Worm (Caenorhabditis elegans) whole organism, early embryonic: Measurements from ENCODE around the gene srh-23.

Experiments used
- B0310.2 ChIP-seq: sonication (generic microtip); optimal IDR thresholded peaks from 2 replicates; lab custom pipeline; 2016; ENCODE audit warnings: mild to moderate bottlenecking, missing genetic modification characterization, missing compliant biosample characterization
- F13C5.2 ChIP-seq: sonication (generic microtip); optimal IDR thresholded peaks from 2 replicates; lab custom pipeline; 2017; ENCODE audit warnings: mild to moderate bottlenecking, missing genetic modification characterization, inconsistent platforms, missing compliant biosample characterization
- aly-1 ChIP-seq: sonication (generic microtip); optimal IDR thresholded peaks from 2 replicates; lab custom pipeline; 2016; ENCODE audit warnings: missing genetic modification characterization, missing compliant biosample characterization
- ama-1 ChIP-seq: fragments of 150-350 bp; optimal IDR thresholded peaks from 2 replicates; lab custom pipeline; 2014
- ceh-13 ChIP-seq: fragments of 200-800 bp; sonication (Bioruptor generic); optimal IDR thresholded peaks from 2 replicates; lab custom pipeline; 2018; ENCODE audit warnings: mild to moderate bottlenecking, missing genetic modification characterization, missing compliant biosample characterization
- ceh-36 ChIP-seq: sonication (generic microtip); optimal IDR thresholded peaks from 2 replicates; lab custom pipeline; 2016; ENCODE audit warnings: missing genetic modification characterization, inconsistent platforms, missing compliant biosample characterization
- ets-7 ChIP-seq: sonication (generic microtip); optimal IDR thresholded peaks from 2 replicates; lab custom pipeline; 2016; ENCODE audit warnings: missing genotype, missing genetic modification characterization, missing compliant biosample characterization
- flt-1 ChIP-seq: fragments of 200-800 bp; sonication (Bioruptor generic); IDR thresholded peaks from 2 replicates; pipeline ENCODE4 v1.3.6; 2022; ENCODE audit warnings: missing genetic modification characterization, missing compliant biosample characterization
- hmbx-1 ChIP-seq: sonication (generic microtip); optimal IDR thresholded peaks from 2 replicates; lab custom pipeline; 2016; ENCODE audit warnings: mild to moderate bottlenecking, missing genetic modification characterization, missing compliant biosample characterization
- hmg-4 ChIP-seq: fragments of 200-800 bp; sonication (Bioruptor generic); optimal IDR thresholded peaks from 2 replicates; lab custom pipeline; 2018; ENCODE audit warnings: mild to moderate bottlenecking, missing genetic modification characterization, missing compliant biosample characterization
- hnd-1 ChIP-seq: sonication (generic microtip); optimal IDR thresholded peaks from 2 replicates; lab custom pipeline; 2016; ENCODE audit warnings: missing genetic modification characterization, missing compliant biosample characterization
- pes-1 ChIP-seq: fragments of 200-800 bp; sonication (Bioruptor generic); IDR thresholded peaks from 2 replicates; pipeline ENCODE4 v1.3.6; 2022; ENCODE audit warnings: missing genetic modification reagents, missing genetic modification characterization, missing compliant biosample characterization
- scrt-1 ChIP-seq: fragments of 200-800 bp; sonication (Bioruptor generic); IDR thresholded peaks from 2 replicates; pipeline ENCODE4 v1.3.6; 2022; ENCODE audit warnings: missing genetic modification characterization, missing compliant biosample characterization
- sea-1 ChIP-seq: fragments of 200-800 bp; sonication (Bioruptor generic); conservative IDR thresholded peaks from 2 replicates; pipeline ENCODE4 v1.3.6; 2022; ENCODE audit warnings: missing genetic modification characterization, missing compliant biosample characterization
- tbx-11 ChIP-seq: fragments of 200-800 bp; sonication (Bioruptor generic); IDR thresholded peaks from 2 replicates; pipeline ENCODE4 v1.3.6; 2022; ENCODE audit warnings: missing genetic modification characterization, missing compliant biosample characterization
- tbx-37 ChIP-seq: fragments of 200-800 bp; sonication (Bioruptor generic); conservative IDR thresholded peaks from 2 replicates; pipeline ENCODE4 v1.3.6; 2022; ENCODE audit warnings: missing genetic modification reagents, missing genetic modification characterization, missing compliant biosample characterization
- tra-4 ChIP-seq: sonication (generic microtip); optimal IDR thresholded peaks from 2 replicates; lab custom pipeline; 2017; ENCODE audit warnings: missing genetic modification characterization, missing compliant biosample characterization

srh-23 gene

DNA sequence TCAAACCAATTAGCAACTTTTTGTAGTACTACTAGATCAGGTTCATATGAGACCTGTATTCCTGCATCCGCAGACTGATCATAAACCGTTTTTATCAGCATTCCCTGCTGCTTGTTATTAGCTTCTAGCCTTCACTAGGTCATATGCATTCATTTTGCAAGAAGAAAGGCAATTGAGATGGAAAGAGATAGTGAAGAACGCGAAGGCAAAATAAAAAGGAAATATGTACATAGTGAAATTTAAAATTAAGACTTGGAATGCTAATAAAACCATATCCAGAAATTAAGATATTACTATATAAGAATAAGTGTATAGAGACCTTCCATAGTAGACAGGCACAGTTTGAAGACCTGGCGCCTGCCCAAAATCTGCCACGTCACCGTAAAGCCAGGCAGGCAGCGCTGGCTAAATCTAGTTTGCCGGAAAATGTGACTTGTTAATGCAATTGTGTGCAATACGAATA is at the start of gene srh-23, which contains the start of gene C02E7.8:
Gene srh-23 (plus strand): TSS at position 413 of the 463 bp plus-strand sequence.
Gene C02E7.8 (minus strand): TSS at position 101 of the 463 bp plus-strand sequence.
- TF ChIP-seq F13C5.2 (no peak), pes-1 (GFP tag; lab: Robert Waterston, UW) (no peak), hmbx-1 (tag; lab: Kevin White, UChicago) (no peak), tra-4 (tag; lab: Kevin White, UChicago) (no peak), hnd-1 (tag; lab: Kevin White, UChicago) (no peak), tbx-37 (no peak), ama-1 (lab: Kevin White, UChicago) (no peak), aly-1 (tag; lab: Kevin White, UChicago) (no peak), sea-1 (GFP tag; lab: Robert Waterston, UW) (no peak), B0310.2 (tag; lab: Kevin White, UChicago) (no peak), ets-7 (tag; lab: Kevin White, UChicago) (no peak), hmg-4 (no peak)

DNA sequence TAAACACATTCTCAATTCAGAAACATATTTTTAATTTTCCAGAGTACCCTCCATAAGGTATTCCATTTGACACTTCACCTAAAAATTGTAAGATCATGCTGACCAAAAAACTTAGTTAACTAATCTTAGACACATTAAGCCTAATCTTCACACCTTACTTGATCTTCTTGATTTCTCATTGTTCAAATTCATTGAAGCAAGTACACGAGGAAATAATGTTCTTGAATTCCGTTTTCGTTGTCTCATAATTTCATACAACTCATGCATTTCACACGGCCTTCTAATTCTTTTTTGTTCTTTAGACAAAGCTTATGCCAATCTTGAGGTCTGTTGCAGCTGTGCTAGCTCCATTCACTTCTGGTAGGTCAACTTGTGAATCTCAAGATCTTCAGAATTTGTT is 48.9 kb upstream of the srh-23 start, which contains the start of gene srd-33:
Gene srd-33 (plus strand): TSS at position 301 of the 400 bp plus-strand sequence.
- TF ChIP-seq pes-1 (GFP tag; lab: Robert Waterston, UW): no peak
- TF ChIP-seq B0310.2 (tag; lab: Kevin White, UChicago): no peak
- TF ChIP-seq scrt-1 (GFP tag; lab: Robert Waterston, UW): no peak
- TF ChIP-seq F13C5.2: no peak
- TF ChIP-seq ceh-36: no peak
- TF ChIP-seq hmbx-1 (tag; lab: Kevin White, UChicago): no peak
- no peak for TF ChIP-seq tra-4 (tag; lab: Kevin White, UChicago)
- TF ChIP-seq hnd-1 (tag; lab: Kevin White, UChicago): no peak
- no peak for TF ChIP-seq ama-1 (lab: Kevin White, UChicago)
- no peak for TF ChIP-seq flt-1 (GFP tag; lab: Robert Waterston, UW)
- no peak for TF ChIP-seq ceh-13 (GFP tag; lab: Kevin White, UChicago)
- TF ChIP-seq hmg-4: no peak
- no peak for TF ChIP-seq ets-7 (tag; lab: Kevin White, UChicago)
- TF ChIP-seq sea-1 (GFP tag; lab: Robert Waterston, UW): no peak
- no peak for TF ChIP-seq aly-1 (tag; lab: Kevin White, UChicago)
- TF ChIP-seq tbx-37: no peak
- TF ChIP-seq tbx-11 (GFP tag; lab: Robert Waterston, UW): no peak

DNA sequence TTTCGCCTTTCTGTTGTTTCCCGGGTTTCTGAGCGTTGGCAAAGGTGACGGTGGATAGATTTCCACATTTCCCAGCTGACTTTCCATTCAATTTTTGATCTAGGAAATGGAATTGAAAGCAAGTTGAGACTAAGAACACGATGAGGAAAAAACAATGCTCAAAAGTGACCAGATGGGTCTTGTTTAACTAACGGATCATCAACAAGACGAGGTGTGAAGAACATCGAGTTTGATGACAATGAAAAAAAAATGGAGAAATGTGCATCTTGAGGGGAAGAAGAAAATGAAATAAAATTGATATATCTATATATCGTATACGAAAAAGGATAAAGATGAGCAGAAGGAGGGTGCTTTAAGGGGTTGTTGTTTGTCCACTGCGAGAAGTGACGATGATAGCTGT is 43.3 kb upstream of the srh-23 start, which contains the start of gene T19H12.6:
Gene T19H12.6 (minus strand): TSS at position 101 of the 400 bp plus-strand sequence.
- TF ChIP-seq ets-7 (tag; lab: Kevin White, UChicago) (no peak), ceh-13 (GFP tag; lab: Kevin White, UChicago) (no peak), sea-1 (GFP tag; lab: Robert Waterston, UW) (no peak), hnd-1 (tag; lab: Kevin White, UChicago) (no peak)

DNA sequence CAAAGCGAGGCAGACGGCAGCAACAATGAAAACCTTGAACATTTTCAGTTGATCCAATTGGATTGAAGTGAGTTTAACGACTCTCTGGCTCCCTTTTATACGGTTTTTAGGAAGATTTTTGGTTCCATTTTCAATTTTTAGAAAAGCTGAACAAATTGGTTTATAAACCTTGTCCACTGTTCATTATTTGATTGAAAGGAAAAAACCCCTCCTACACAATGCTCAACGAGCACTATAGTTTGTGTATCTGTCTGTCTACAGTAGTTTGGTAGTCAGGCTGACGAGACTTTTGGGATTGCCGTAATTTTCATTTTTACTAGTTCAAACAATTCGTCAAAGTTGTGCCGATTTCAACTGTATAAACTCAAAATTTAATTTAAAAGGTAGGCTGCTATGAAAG is 41.7 kb upstream of the srh-23 start, which contains the start of gene T19H12.15:
Gene T19H12.15 (minus strand): TSS at position 101 of the 400 bp plus-strand sequence.
- TF ChIP-seq sea-1 (GFP tag; lab: Robert Waterston, UW) (no peak), hnd-1 (tag; lab: Kevin White, UChicago) (no peak), ama-1 (lab: Kevin White, UChicago) (no peak), scrt-1 (GFP tag; lab: Robert Waterston, UW) (no peak), B0310.2 (tag; lab: Kevin White, UChicago) (no peak), aly-1 (tag; lab: Kevin White, UChicago) (no peak), flt-1 (GFP tag; lab: Robert Waterston, UW) (no peak), ets-7 (tag; lab: Kevin White, UChicago) (no peak), ceh-13 (GFP tag; lab: Kevin White, UChicago) (no peak), ceh-36 (no peak), tra-4 (tag; lab: Kevin White, UChicago) (no peak), pes-1 (GFP tag; lab: Robert Waterston, UW) (no peak), tbx-11 (GFP tag; lab: Robert Waterston, UW) (no peak), F13C5.2 (no peak), tbx-37 (no peak), hmbx-1 (tag; lab: Kevin White, UChicago) (no peak), hmg-4 (no peak)

DNA sequence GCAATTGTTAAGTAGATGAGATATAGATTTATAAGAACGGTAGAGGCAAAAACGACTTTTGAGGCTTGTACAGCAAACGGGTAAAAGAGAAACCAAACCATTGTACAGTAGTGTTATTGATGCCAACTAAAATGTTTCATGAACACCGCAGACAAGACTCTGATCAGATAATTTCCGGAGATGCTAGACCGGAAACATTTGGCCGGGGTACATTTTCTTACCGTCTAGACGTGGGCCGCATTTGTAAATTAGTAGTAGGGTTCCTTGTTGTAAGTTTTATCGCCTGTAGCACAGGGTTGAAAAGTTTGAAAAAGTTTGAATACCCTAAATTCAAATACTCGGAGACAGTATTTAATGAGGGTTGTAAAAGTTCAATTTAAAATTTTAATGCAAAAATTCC is 39.5 kb upstream of the srh-23 start, which contains the start of gene str-32:
Gene str-32 (minus strand): TSS at position 101 of the 400 bp plus-strand sequence.
- TF ChIP-seq flt-1 (GFP tag; lab: Robert Waterston, UW): no peak
- TF ChIP-seq tbx-37: no peak
- no peak for TF ChIP-seq ceh-13 (GFP tag; lab: Kevin White, UChicago)
- no peak for TF ChIP-seq ets-7 (tag; lab: Kevin White, UChicago)
- no peak for TF ChIP-seq sea-1 (GFP tag; lab: Robert Waterston, UW)
- no peak for TF ChIP-seq ama-1 (lab: Kevin White, UChicago)
- TF ChIP-seq tra-4 (tag; lab: Kevin White, UChicago): no peak
- no peak for TF ChIP-seq hmg-4

DNA sequence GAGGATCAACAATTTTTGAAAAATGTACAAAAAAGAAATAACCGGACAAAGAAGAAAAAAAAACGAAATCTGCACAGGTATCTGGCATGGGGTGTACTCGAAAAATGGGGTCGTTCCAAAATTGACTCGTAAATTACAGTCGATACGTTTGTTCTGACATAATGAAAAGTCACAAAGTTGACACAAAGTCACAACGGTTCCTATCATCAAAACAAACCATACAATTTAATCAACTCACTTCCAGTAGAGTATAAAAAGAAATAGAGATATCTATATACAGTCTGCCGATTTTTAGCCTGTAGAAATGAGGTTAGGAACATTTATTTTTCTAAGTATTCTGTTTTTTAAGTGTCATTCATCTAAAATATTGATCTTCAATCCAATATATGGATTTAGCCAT is 36.4 kb upstream of the srh-23 start, which contains the start of gene T19H12.12:
Gene T19H12.12 (plus strand): TSS at position 301 of the 400 bp plus-strand sequence.
- no peak for TF ChIP-seq scrt-1 (GFP tag; lab: Robert Waterston, UW)
- TF ChIP-seq tbx-37: no peak
- no peak for TF ChIP-seq hnd-1 (tag; lab: Kevin White, UChicago)

DNA sequence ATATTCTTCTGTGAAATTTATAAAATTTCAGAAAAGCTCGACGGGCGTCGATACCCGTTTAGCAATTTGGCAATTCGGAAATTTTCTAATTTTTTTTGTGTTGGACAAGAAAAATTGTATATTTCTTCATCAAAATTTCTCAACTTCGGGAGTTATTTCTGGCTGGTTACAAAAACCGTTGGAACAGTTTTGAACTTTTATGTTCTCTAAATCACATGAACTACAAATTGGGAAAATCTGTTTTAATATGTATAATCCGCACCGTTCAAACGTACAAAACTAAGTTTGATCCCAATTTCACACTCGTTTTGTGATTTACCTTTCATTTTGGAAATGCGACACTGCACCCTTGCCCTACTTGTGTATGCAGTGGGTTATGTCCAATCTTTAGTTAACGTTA is 35.5 kb upstream of the srh-23 start, which contains the start of gene T19H12.3:
Gene T19H12.3 (plus strand): TSS at position 301 of the 400 bp plus-strand sequence.
- TF ChIP-seq pes-1 (GFP tag; lab: Robert Waterston, UW): no peak
- no peak for TF ChIP-seq hmbx-1 (tag; lab: Kevin White, UChicago)
- no peak for TF ChIP-seq F13C5.2
- TF ChIP-seq ama-1 (lab: Kevin White, UChicago): no peak
- TF ChIP-seq scrt-1 (GFP tag; lab: Robert Waterston, UW): no peak
